Worm (Caenorhabditis elegans): ENCODE data around the gene mnat-1.
A peak's percentile ranks its signal among the peaks of the same experiment; 100 is the strongest.

Gene mnat-1

ce11 chrII:2518487-2518886 lies 40.0 kb upstream of the mnat-1 start:
- TF ChIP-seq ceh-82 (tag; optimal IDR thresholded peaks at IDR 0.05): no peak
- no peak for TF ChIP-seq lin-14 (GFP tag; optimal IDR thresholded peaks at IDR 0.05)
- no peak for TF ChIP-seq C04F5.9 (tag; optimal IDR thresholded peaks at IDR 0.05)
- no peak for TF ChIP-seq nhr-19 (GFP tag; conservative IDR thresholded peaks at IDR 0.05)
- TF ChIP-seq nhr-85 (tag): no peak
- TF ChIP-seq ceh-63 (GFP tag; optimal IDR thresholded peaks at IDR 0.05): no peak
- no peak for TF ChIP-seq unc-98 (GFP tag; IDR thresholded peaks at IDR 0.05)

DNA sequence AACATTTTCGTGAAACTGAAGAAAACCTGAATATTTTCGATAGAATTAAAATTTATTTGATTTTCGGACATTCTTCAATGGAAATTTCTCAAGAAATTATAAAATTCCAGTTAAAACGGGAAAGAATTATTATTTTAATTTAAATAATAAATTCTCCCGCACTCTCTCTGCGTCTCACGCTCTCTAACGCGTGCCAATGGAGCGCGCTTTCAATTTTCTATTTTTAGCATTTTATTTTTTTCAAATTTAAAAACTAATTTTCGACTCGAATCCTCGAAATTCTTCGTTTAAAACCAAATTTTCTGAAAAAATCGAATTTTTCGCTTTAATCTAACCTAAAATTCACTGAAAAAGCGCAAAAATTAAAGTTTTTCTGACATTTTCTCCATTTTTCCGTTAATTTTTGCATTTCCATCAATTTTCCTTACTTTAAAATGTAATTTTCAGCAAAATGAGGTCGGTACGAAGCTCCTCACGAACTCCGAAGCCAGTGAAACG lies 26.0 kb upstream of the mnat-1 start, which contains the start of gene gbas-1:
TSS of gene gbas-1 (plus strand) at position 448 of the 498 bp plus-strand sequence.
- TF ChIP-seq nhr-12 (tag; optimal IDR thresholded peaks at IDR 0.05) (no peak), ztf-4 (tag; optimal IDR thresholded peaks at IDR 0.05) (no peak), lin-39 (tag; optimal IDR thresholded peaks at IDR 0.05) (peak; percentile 40), nhr-11 (tag; optimal IDR thresholded peaks at IDR 0.05) (no peak), F16B12.6 (tag; optimal IDR thresholded peaks at IDR 0.05) (peak; percentile 10), nhr-19 (GFP tag; conservative IDR thresholded peaks at IDR 0.05) (peak; percentile 45), lin-13 (GFP tag; optimal IDR thresholded peaks at IDR 0.05) (no peak), C34B4.2 (tag; optimal IDR thresholded peaks at IDR 0.05) (no peak), skn-1 (tag; optimal IDR thresholded peaks at IDR 0.05) (peak; percentile 57), alr-1 (tag; optimal IDR thresholded peaks at IDR 0.05; ENCODE audit: borderline replicate concordance) (no peak), unc-86 (tag; optimal IDR thresholded peaks at IDR 0.05) (peak; percentile 20), aha-1 (tag; optimal IDR thresholded peaks at IDR 0.05) (no peak), rnt-1 (tag; optimal IDR thresholded peaks at IDR 0.05) (peak; percentile 25), ceh-82 (tag; optimal IDR thresholded peaks at IDR 0.05) (peak in 1 of 3 experiments; percentile 26), fkh-4 (tag; optimal IDR thresholded peaks at IDR 0.05; ENCODE audit: borderline replicate concordance) (no peak), sup-37 (GFP tag; optimal IDR thresholded peaks at IDR 0.05) (no peak), jun-1 (tag; optimal IDR thresholded peaks at IDR 0.05) (no peak), nhr-237 (tag; optimal IDR thresholded peaks at IDR 0.05) (no peak), swsn-7 (tag; optimal IDR thresholded peaks at IDR 0.05) (peak; percentile 38), Y116A8C.19 (tag; optimal IDR thresholded peaks at IDR 0.05; ENCODE audit: borderline replicate concordance) (no peak), unc-98 (GFP tag; IDR thresholded peaks at IDR 0.05) (no peak), lir-3 (tag; optimal IDR thresholded peaks at IDR 0.05; ENCODE audit: poor library complexity) (no peak), fos-1 (tag; optimal IDR thresholded peaks at IDR 0.05) (no peak), tbx-2 (tag; optimal IDR thresholded peaks at IDR 0.05) (peak; percentile 51), nhr-76 (tag; optimal IDR thresholded peaks at IDR 0.05) (no peak), lin-15B (tag; optimal IDR thresholded peaks at IDR 0.05) (no peak), ceh-63 (GFP tag; optimal IDR thresholded peaks at IDR 0.05) (no peak), C04F5.9 (tag; optimal IDR thresholded peaks at IDR 0.05) (peak; percentile 17), zip-4 (GFP tag; optimal IDR thresholded peaks at IDR 0.05) (no peak), sptf-1 (tag; optimal IDR thresholded peaks at IDR 0.05) (no peak), ces-1 (GFP tag; optimal IDR thresholded peaks at IDR 0.05) (no peak), lin-35 (GFP tag; optimal IDR thresholded peaks at IDR 0.05) (peak; percentile 81 to 89), ceh-8 (GFP tag; optimal IDR thresholded peaks at IDR 0.05) (no peak), mdl-1 (tag; optimal IDR thresholded peaks at IDR 0.05) (no peak), grh-1 (GFP tag; IDR thresholded peaks at IDR 0.05) (0 out of 2 replicates have a peak, but pooled peaks have one; percentile 27), nhr-28 (tag; optimal IDR thresholded peaks at IDR 0.05) (no peak), hlh-17 (GFP tag; optimal IDR thresholded peaks at IDR 0.05; ENCODE audit: borderline replicate concordance) (no peak), mep-1 (tag; optimal IDR thresholded peaks at IDR 0.05) (peak; percentile 66), nhr-20 (tag; optimal IDR thresholded peaks at IDR 0.05) (no peak), sox-4 (tag; optimal IDR thresholded peaks at IDR 0.05) (no peak), ama-1 (optimal IDR thresholded peaks at IDR 0.05) (no peak), snpc-4 (tag; optimal IDR thresholded peaks at IDR 0.05) (peak; percentile 4), isw-1 (GFP tag; IDR thresholded peaks at IDR 0.05) (peak; percentile 52), mef-2 (tag; optimal IDR thresholded peaks at IDR 0.05) (peak; percentile 82), blmp-1 (tag; optimal IDR thresholded peaks at IDR 0.05) (peak; percentile 24), tlp-1 (tag; optimal IDR thresholded peaks at IDR 0.05) (no peak), snu-23 (GFP tag; optimal IDR thresholded peaks at IDR 0.05) (peak; percentile 49), nhr-84 (tag; optimal IDR thresholded peaks at IDR 0.05) (no peak), xbp-1 (tag; optimal IDR thresholded peaks at IDR 0.05) (peak; percentile 38)
